Worm (Caenorhabditis elegans) whole organism, midembryonic: ENCODE measurements around the gene Y82E9BR.20.

Source experiments
- T22C8.4 ChIP-seq: fragments of 200-800 bp; sonication (Bioruptor generic); IDR thresholded peaks from 2 replicates; pipeline ENCODE4 v1.3.6; 2022; ENCODE audit warnings: missing genetic modification characterization, missing compliant biosample characterization
- cog-1 ChIP-seq: sonication (generic microtip); optimal IDR thresholded peaks from 2 replicates; lab custom pipeline; 2016; ENCODE audit warnings: missing genetic modification characterization, missing compliant biosample characterization
- flt-1 ChIP-seq: fragments of 200-800 bp; sonication (Bioruptor generic); IDR thresholded peaks from 2 replicates; pipeline ENCODE4 v1.3.6; 2022; ENCODE audit warnings: missing genetic modification characterization, missing compliant biosample characterization
- klf-2 ChIP-seq: fragments of 200-800 bp; sonication (Bioruptor generic); conservative IDR thresholded peaks from 2 replicates; pipeline ENCODE4 v1.3.6; 2022; ENCODE audit warnings: missing genetic modification reagents, missing genetic modification characterization, missing compliant biosample characterization
- med-1 ChIP-seq: sonication (generic microtip); optimal IDR thresholded peaks from 2 replicates; lab custom pipeline; 2017; ENCODE audit warnings: missing genetic modification characterization, mild to moderate bottlenecking, missing compliant biosample characterization, antibody characterized with exemption, missing genetic modification reagents; ENCODE audit not compliant: insufficient read depth
- ref-1 ChIP-seq: fragments of 200-800 bp; sonication (Bioruptor generic); conservative IDR thresholded peaks from 2 replicates; pipeline ENCODE4 v1.3.6; 2022; ENCODE audit warnings: missing genetic modification reagents, missing genetic modification characterization, missing compliant biosample characterization
- tab-1 ChIP-seq: fragments of 200-800 bp; sonication (Bioruptor generic); IDR thresholded peaks from 2 replicates; pipeline ENCODE4 v1.3.6; 2022; ENCODE audit warnings: missing genetic modification characterization, missing compliant biosample characterization
- ztf-23 ChIP-seq: fragments of 200-800 bp; sonication (Bioruptor generic); IDR thresholded peaks from 2 replicates; pipeline ENCODE4 v1.3.6; 2022; ENCODE audit warnings: missing genetic modification reagents, missing genetic modification characterization, missing compliant biosample characterization
- ztf-29 ChIP-seq: fragments of 200-800 bp; sonication (Bioruptor generic); IDR thresholded peaks from 2 replicates; pipeline ENCODE4 v1.3.6; 2022; ENCODE audit warnings: missing genetic modification reagents, missing genetic modification characterization, missing compliant biosample characterization

Y82E9BR.20 gene

ce11 chrIII:1419146-1419636, 45.0 kb downstream of the Y82E9BR.20 start, which contains the start of gene Y82E9BR.3:
Gene Y82E9BR.3 (plus strand): TSS chrIII:1419196.
- TF ChIP-seq flt-1 (GFP tag; lab: Robert Waterston, UW) (no peak), tab-1 (GFP tag; lab: Robert Waterston, UW) (no peak), cog-1 (tag; lab: Kevin White, UChicago) (no peak), ref-1 (GFP tag; lab: Robert Waterston, UW) (no peak), med-1 (GFP tag; lab: Kevin White, UChicago) (no peak), klf-2 (GFP tag; lab: Robert Waterston, UW) (no peak), ztf-29 (GFP tag; lab: Robert Waterston, UW) (no peak), T22C8.4 (GFP tag; lab: Robert Waterston, UW) (no peak), ztf-23 (GFP tag; lab: Robert Waterston, UW) (no peak)

DNA sequence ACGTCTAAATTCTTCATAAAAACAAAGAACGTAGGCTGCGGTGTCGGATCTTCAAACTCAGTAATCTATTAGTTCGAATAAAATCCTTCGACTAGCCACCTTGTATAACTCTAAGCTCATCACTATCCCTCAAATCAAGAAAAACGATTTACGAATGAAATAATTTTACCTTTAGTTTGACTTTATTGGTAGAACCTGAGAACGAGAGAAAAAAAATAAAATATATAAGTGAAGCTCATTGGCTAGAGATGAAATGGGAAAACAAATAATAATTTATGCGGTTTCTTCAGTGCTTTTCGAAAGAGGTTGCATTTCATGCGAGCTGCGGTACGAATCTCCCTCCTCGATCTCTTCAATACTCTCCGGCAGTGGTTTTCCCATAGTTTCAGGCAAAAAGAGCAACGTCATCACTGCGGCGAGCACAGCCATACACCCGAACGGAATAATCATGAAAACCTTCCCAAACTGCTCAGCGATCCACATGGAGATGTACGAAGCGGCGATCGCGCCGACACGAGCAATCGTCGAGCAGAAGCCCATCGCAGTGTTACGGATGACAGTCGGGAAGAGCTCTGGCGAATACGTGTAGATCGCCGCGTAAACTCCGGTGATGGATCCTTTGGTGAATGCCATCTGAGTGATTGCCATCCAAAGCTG, 45.6 kb downstream of the Y82E9BR.20 start:
- TF ChIP-seq med-1 (GFP tag; lab: Kevin White, UChicago) (no peak), klf-2 (GFP tag; lab: Robert Waterston, UW) (no peak), ztf-29 (GFP tag; lab: Robert Waterston, UW) (no peak), flt-1 (GFP tag; lab: Robert Waterston, UW) (0 out of 2 replicates have a peak, but pooled peaks have one; percentile 73), tab-1 (GFP tag; lab: Robert Waterston, UW) (no peak), ztf-23 (GFP tag; lab: Robert Waterston, UW) (no peak), T22C8.4 (GFP tag; lab: Robert Waterston, UW) (no peak)

ce11 chrIII:1420357-1420814, 46.2 kb downstream of the Y82E9BR.20 start:
- peak; percentile 57 for TF ChIP-seq T22C8.4 (GFP tag; lab: Robert Waterston, UW)

DNA sequence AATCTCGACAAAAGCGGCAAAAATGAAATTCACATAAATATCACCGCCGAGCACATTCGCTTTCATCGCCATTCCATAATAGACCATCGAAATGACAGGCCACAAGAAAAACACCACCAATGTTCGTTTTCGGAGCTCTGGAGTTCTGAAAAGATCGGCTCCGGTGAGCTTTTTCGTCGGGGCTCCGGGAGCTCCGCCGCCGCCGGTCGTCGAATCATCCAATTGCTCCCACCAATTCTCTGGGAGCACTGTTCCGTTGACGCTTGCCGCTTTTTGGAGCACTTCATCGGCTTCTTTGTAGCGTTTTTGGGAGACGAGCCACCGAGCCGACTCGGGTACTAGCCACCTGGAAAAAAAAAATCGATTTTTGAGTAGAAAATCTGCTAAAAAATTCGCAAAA, 47.2 kb downstream of the Y82E9BR.20 start:
- no peak for TF ChIP-seq ztf-29 (GFP tag; lab: Robert Waterston, UW)
- TF ChIP-seq klf-2 (GFP tag; lab: Robert Waterston, UW) = no peak
- TF ChIP-seq ztf-23 (GFP tag; lab: Robert Waterston, UW) = no peak
- TF ChIP-seq ref-1 (GFP tag; lab: Robert Waterston, UW) = no peak
- TF ChIP-seq flt-1 (GFP tag; lab: Robert Waterston, UW) = no peak
- TF ChIP-seq med-1 (GFP tag; lab: Kevin White, UChicago) = no peak
- no peak for TF ChIP-seq tab-1 (GFP tag; lab: Robert Waterston, UW)
- TF ChIP-seq cog-1 (tag; lab: Kevin White, UChicago) = no peak
- no peak for TF ChIP-seq T22C8.4 (GFP tag; lab: Robert Waterston, UW)
